Fruit fly (Drosophila melanogaster): ENCODE data around the gene Ibf1.
A peak's percentile ranks its signal among the peaks of the same experiment; 100 is the strongest.

Ibf1 gene

dm6 chr3R:9227330-9227729 is 31.4 kb upstream of the Ibf1 start (continued):
- no peak for TF ChIP-seq Bgb (GFP tag; IDR thresholded peaks at IDR 0.05; ENCODE audit: partially characterized antibody)
- no peak for TF ChIP-seq slou (GFP tag; optimal IDR thresholded peaks at IDR 0.05)
- peak; percentile 75 for TF ChIP-seq CG2712 (tag; optimal IDR thresholded peaks at IDR 0.05)
- TF ChIP-seq Ets65A (GFP tag), result no peak
- TF ChIP-seq otp (GFP tag; IDR thresholded peaks at IDR 0.05), result no peak
- TF ChIP-seq CG34224 (GFP tag; IDR thresholded peaks at IDR 0.05; ENCODE audit: partially characterized antibody), result no peak
- peak; percentile 63 for TF ChIP-seq BtbVII (GFP tag; optimal IDR thresholded peaks at IDR 0.05)
- peak; percentile 68 for TF ChIP-seq CG11247 (GFP tag; IDR thresholded peaks at IDR 0.05)
- no peak for TF ChIP-seq prd (optimal IDR thresholded peaks at IDR 0.05)
- peak; percentile 76 for TF ChIP-seq prd (GFP tag; IDR thresholded peaks at IDR 0.05)
- TF ChIP-seq CG14710 (tag; optimal IDR thresholded peaks at IDR 0.05), result peak; percentile 17
- no peak for TF ChIP-seq Max (GFP tag; optimal IDR thresholded peaks at IDR 0.05)
- TF ChIP-seq pfk (GFP tag; optimal IDR thresholded peaks at IDR 0.05), result no peak
- TF ChIP-seq CG8089 (GFP tag; optimal IDR thresholded peaks at IDR 0.05), result no peak
- peak; percentile 12 for TF ChIP-seq HLH54F (GFP tag; optimal IDR thresholded peaks at IDR 0.05)
- no peak for TF ChIP-seq CG10543 (GFP tag; optimal IDR thresholded peaks at IDR 0.05)
- TF ChIP-seq Spps (tag; optimal IDR thresholded peaks at IDR 0.05), result no peak
- no peak for TF ChIP-seq sima (GFP tag; optimal IDR thresholded peaks at IDR 0.05)
- TF ChIP-seq CG4707 (GFP tag; optimal IDR thresholded peaks at IDR 0.05), result no peak
- TF ChIP-seq CHES-1-like (GFP tag; optimal IDR thresholded peaks at IDR 0.05), result no peak
- TF ChIP-seq YL-1 (GFP tag; optimal IDR thresholded peaks at IDR 0.05), result no peak
- TF ChIP-seq MBD-R2 (GFP tag; IDR thresholded peaks at IDR 0.05), result peak; percentile 39; the same call in 1 of the 2 replicates
- TF ChIP-seq CG10366 (GFP tag; IDR thresholded peaks at IDR 0.05), result peak; percentile 82
- TF ChIP-seq Fer3 (tag; optimal IDR thresholded peaks at IDR 0.05), result peak; percentile 72
- peak; percentile 83 for TF ChIP-seq CG15269 (tag; optimal IDR thresholded peaks at IDR 0.05)
- TF ChIP-seq yki (optimal IDR thresholded peaks at IDR 0.05), result no peak
- peak; percentile 51 for TF ChIP-seq CG10267 (tag; optimal IDR thresholded peaks at IDR 0.05)
- TF ChIP-seq CG9609 (GFP tag; optimal IDR thresholded peaks at IDR 0.05), result no peak
- no peak for TF ChIP-seq eyg (GFP tag; optimal IDR thresholded peaks at IDR 0.05)
- TF ChIP-seq CG2875 (GFP tag; optimal IDR thresholded peaks at IDR 0.05), result peak; percentile 4
- TF ChIP-seq CG13296 (GFP tag; optimal IDR thresholded peaks at IDR 0.05), result peak; percentile 50
- no peak for TF ChIP-seq CG9876 (GFP tag; optimal IDR thresholded peaks at IDR 0.05)
- no peak for TF ChIP-seq Mes4 (GFP tag; optimal IDR thresholded peaks at IDR 0.05)
- TF ChIP-seq danr (GFP tag; IDR thresholded peaks at IDR 0.05), result peak; percentile 65
- TF ChIP-seq Meics (GFP tag; optimal IDR thresholded peaks at IDR 0.05), result peak; percentile 89
- no peak for TF ChIP-seq CG12299 (tag; optimal IDR thresholded peaks at IDR 0.05)
- no peak for TF ChIP-seq Nf-YC (tag; optimal IDR thresholded peaks at IDR 0.05)
- TF ChIP-seq inv (GFP tag; IDR thresholded peaks at IDR 0.05; ENCODE audit: partially characterized antibody), result no peak
- peak; percentile 55 for TF ChIP-seq ems (GFP tag; optimal IDR thresholded peaks at IDR 0.05)
- no peak for TF ChIP-seq Dip3 (GFP tag; optimal IDR thresholded peaks at IDR 0.05)
- no peak for TF ChIP-seq pum (GFP tag; optimal IDR thresholded peaks at IDR 0.05)
- TF ChIP-seq CG17829 (tag; optimal IDR thresholded peaks at IDR 0.05), result peak; percentile 18
- peak; percentile 71 for TF ChIP-seq seq (GFP tag; IDR thresholded peaks at IDR 0.05)
- 0 out of 2 replicates have a peak, but pooled peaks have one; percentile 44 for TF ChIP-seq Adf1 (GFP tag; IDR thresholded peaks at IDR 0.05)
- peak; percentile 49 for TF ChIP-seq CG13775 (GFP tag; optimal IDR thresholded peaks at IDR 0.05)
- TF ChIP-seq CG12104 (GFP tag; optimal IDR thresholded peaks at IDR 0.05), result peak; percentile 37
- TF ChIP-seq CG8765 (GFP tag; IDR thresholded peaks at IDR 0.05), result no peak; the same call in 1 of the 2 replicates
- peak; percentile 63 for TF ChIP-seq ssp (GFP tag; IDR thresholded peaks at IDR 0.05)
- peak; percentile 54 for TF ChIP-seq Rx (GFP tag; IDR thresholded peaks at IDR 0.05)
- TF ChIP-seq bbx (GFP tag; IDR thresholded peaks at IDR 0.05; ENCODE audit: partially characterized antibody), result no peak
- no peak for TF ChIP-seq CG18476 (GFP tag; optimal IDR thresholded peaks at IDR 0.05)
- TF ChIP-seq Abd-B (GFP tag; optimal IDR thresholded peaks at IDR 0.05), result peak; percentile 55
